Fruit fly (Drosophila melanogaster) whole organism, larva: ENCODE data around the gene CG7142.

Experiments
- noc ChIP-seq: fragments of 200-800 bp; sonication (Bioruptor generic); optimal IDR thresholded peaks from 3 replicates; lab custom pipeline; 2019; ENCODE audit warnings: missing biosample characterization, mild to moderate bottlenecking, missing genetic modification characterization, moderate library complexity

The CG7142 gene

dm6 chr3R:18234699-18235257, 44.5 kb downstream of the CG7142 start:
- no peak for TF ChIP-seq noc (tag; lab: Kevin White, UChicago)

- TF ChIP-seq noc (tag; lab: Kevin White, UChicago): no peak
Observed at dm6 chr3R:18232187-18232586, 47.1 kb downstream of the CG7142 start.

- no peak for TF ChIP-seq noc (tag; lab: Kevin White, UChicago)
Observed at dm6 chr3R:18230229-18230628, 49.1 kb downstream of the CG7142 start.

dm6 chr3R:18228713-18229222, 50.6 kb downstream of the CG7142 start:
- TF ChIP-seq noc (tag; lab: Kevin White, UChicago): no peak
